Worm (Caenorhabditis elegans) whole organism, late embryonic: ENCODE measurements around the gene gsp-1.

ENCODE experiments used
- C08G9.2 ChIP-seq: sonication (generic microtip); optimal IDR thresholded peaks from 2 replicates; lab custom pipeline; 2016; ENCODE audit warnings: mild to moderate bottlenecking, missing genetic modification characterization, moderate library complexity, missing compliant biosample characterization
- C38D4.7 ChIP-seq: fragments of 200-800 bp; sonication (Bioruptor generic); optimal IDR thresholded peaks from 2 replicates; lab custom pipeline; 2018; ENCODE audit warnings: mild to moderate bottlenecking, missing genetic modification characterization, moderate library complexity, missing compliant biosample characterization
- K02D7.2 ChIP-seq: sonication (generic microtip); optimal IDR thresholded peaks from 2 replicates; lab custom pipeline; 2017; ENCODE audit warnings: mild to moderate bottlenecking, missing genetic modification characterization, missing compliant biosample characterization
- ceh-14 ChIP-seq: sonication (generic microtip); optimal IDR thresholded peaks from 2 replicates; lab custom pipeline; 2016; ENCODE audit warnings: missing genotype, missing genetic modification characterization, missing compliant biosample characterization
- ceh-19 ChIP-seq: fragments of 200-800 bp; sonication (Bioruptor generic); optimal IDR thresholded peaks from 2 replicates; lab custom pipeline; 2018; ENCODE audit warnings: mild to moderate bottlenecking, missing genetic modification characterization, missing compliant biosample characterization
- ceh-22 ChIP-seq: sonication (generic microtip); optimal IDR thresholded peaks from 2 replicates; lab custom pipeline; 2017; ENCODE audit warnings: missing biosample characterization, missing genetic modification characterization
- ceh-24 ChIP-seq: sonication (generic microtip); optimal IDR thresholded peaks from 2 replicates; lab custom pipeline; 2016; ENCODE audit warnings: mild to moderate bottlenecking, missing genetic modification characterization, missing compliant biosample characterization
- ceh-31 ChIP-seq: sonication (generic microtip); optimal IDR thresholded peaks from 2 replicates; lab custom pipeline; 2016; ENCODE audit warnings: missing genetic modification characterization, missing compliant biosample characterization
- ceh-34 ChIP-seq: sonication (generic microtip); optimal IDR thresholded peaks from 2 replicates; lab custom pipeline; 2016; ENCODE audit warnings: mild to moderate bottlenecking, missing genetic modification characterization, missing compliant biosample characterization
- ceh-45 ChIP-seq: fragments of 200-800 bp; sonication (Bioruptor generic); IDR thresholded peaks from 2 replicates; pipeline ENCODE4 v1.3.6; 2022; ENCODE audit warnings: missing genetic modification reagents, missing genetic modification characterization, missing compliant biosample characterization
- che-1 ChIP-seq: sonication (generic microtip); optimal IDR thresholded peaks from 2 replicates; lab custom pipeline; 2016; ENCODE audit warnings: mild to moderate bottlenecking, missing genetic modification characterization, missing compliant biosample characterization
- dmd-4 ChIP-seq: sonication (generic microtip); optimal IDR thresholded peaks from 2 replicates; lab custom pipeline; 2016; ENCODE audit warnings: borderline replicate concordance, missing genetic modification characterization, missing compliant biosample characterization
- dve-1 ChIP-seq: sonication (generic microtip); optimal IDR thresholded peaks from 2 replicates; lab custom pipeline; 2017; ENCODE audit warnings: antibody characterized with exemption, mild to moderate bottlenecking, missing genetic modification characterization, missing compliant biosample characterization
- elt-2 ChIP-seq: sonication (generic microtip); optimal IDR thresholded peaks from 2 replicates; lab custom pipeline; 2016; ENCODE audit warnings: missing genetic modification reagents, missing genetic modification characterization, missing compliant biosample characterization
- hlh-6 ChIP-seq: sonication (generic microtip); optimal IDR thresholded peaks from 2 replicates; lab custom pipeline; 2016; ENCODE audit warnings: missing genotype, missing genetic modification characterization, missing compliant biosample characterization
- lim-6 ChIP-seq: sonication (generic microtip); optimal IDR thresholded peaks from 2 replicates; lab custom pipeline; 2016; ENCODE audit warnings: missing genetic modification characterization, missing compliant biosample characterization
- nhr-11 ChIP-seq: fragments of 150-350 bp; optimal IDR thresholded peaks from 2 replicates; lab custom pipeline; 2014; ENCODE audit warnings: missing biosample characterization, missing genetic modification characterization
- nhr-232 ChIP-seq: sonication (generic microtip); optimal IDR thresholded peaks from 2 replicates; lab custom pipeline; 2016; ENCODE audit warnings: missing genetic modification characterization, missing compliant biosample characterization
- odd-2 ChIP-seq: sonication (generic microtip); optimal IDR thresholded peaks from 2 replicates; lab custom pipeline; 2017; ENCODE audit warnings: antibody characterized with exemption, mild to moderate bottlenecking, missing genetic modification characterization, missing compliant biosample characterization
- pat-9 ChIP-seq: fragments of 200-800 bp; sonication (Bioruptor generic); optimal IDR thresholded peaks from 2 replicates; lab custom pipeline; 2018; ENCODE audit warnings: mild to moderate bottlenecking, missing genetic modification characterization, moderate library complexity, missing compliant biosample characterization
- pha-2 ChIP-seq: sonication (generic microtip); optimal IDR thresholded peaks from 2 replicates; lab custom pipeline; 2017; ENCODE audit warnings: mild to moderate bottlenecking, missing genetic modification characterization, missing compliant biosample characterization
- pros-1 ChIP-seq: fragments of 150-350 bp; optimal IDR thresholded peaks from 2 replicates; lab custom pipeline; 2014; ENCODE audit warnings: missing biosample characterization, missing genetic modification reagents, missing genetic modification characterization
- ref-2 ChIP-seq: sonication (generic microtip); optimal IDR thresholded peaks from 2 replicates; lab custom pipeline; 2016; ENCODE audit warnings: missing genetic modification characterization, missing compliant biosample characterization
- rnt-1 ChIP-seq: sonication (generic microtip); optimal IDR thresholded peaks from 2 replicates; lab custom pipeline; 2016; ENCODE audit warnings: missing genetic modification characterization, missing compliant biosample characterization
- sdc-2 ChIP-seq: sonication (generic microtip); optimal IDR thresholded peaks from 2 replicates; lab custom pipeline; 2016; ENCODE audit warnings: missing genotype, missing genetic modification characterization, missing compliant biosample characterization
- sox-4 ChIP-seq: sonication (generic microtip); optimal IDR thresholded peaks from 2 replicates; lab custom pipeline; 2017; ENCODE audit warnings: mild to moderate bottlenecking, missing genetic modification characterization, inconsistent platforms, missing compliant biosample characterization
- tbx-2 ChIP-seq: sonication (generic microtip); optimal IDR thresholded peaks from 2 replicates; lab custom pipeline; 2016; ENCODE audit warnings: missing genetic modification characterization, missing compliant biosample characterization
- unc-3 ChIP-seq, 2 experiments: fragments of 200-800 bp in 1 of 2; sonication (Bioruptor generic) in 1 of 2; sonication (generic microtip) in 1 of 2; conservative IDR thresholded peaks in 1 of 2; optimal IDR thresholded peaks in 1 of 2; 2 replicates each; pipeline versions ENCODE4 v1.3.6 to Lab custom; 2016 to 2022; ENCODE audit warnings: missing compliant biosample characterization in 2 of 2, missing genetic modification characterization in 2 of 2, missing genetic modification reagents in 1 of 2
- unc-42 ChIP-seq: sonication (generic microtip); optimal IDR thresholded peaks from 2 replicates; lab custom pipeline; 2016; ENCODE audit warnings: missing genotype, missing genetic modification characterization, missing compliant biosample characterization
- unc-55 ChIP-seq: sonication (generic microtip); optimal IDR thresholded peaks from 2 replicates; lab custom pipeline; 2017; ENCODE audit warnings: missing biosample characterization, missing genetic modification reagents, missing genetic modification characterization
- zip-5 ChIP-seq: sonication (generic microtip); optimal IDR thresholded peaks from 2 replicates; lab custom pipeline; 2016; ENCODE audit warnings: missing genetic modification characterization, missing compliant biosample characterization
- ztf-16 ChIP-seq: sonication (generic microtip); optimal IDR thresholded peaks from 2 replicates; lab custom pipeline; 2017; ENCODE audit warnings: missing genetic modification characterization, missing compliant biosample characterization

The gsp-1 gene

DNA sequence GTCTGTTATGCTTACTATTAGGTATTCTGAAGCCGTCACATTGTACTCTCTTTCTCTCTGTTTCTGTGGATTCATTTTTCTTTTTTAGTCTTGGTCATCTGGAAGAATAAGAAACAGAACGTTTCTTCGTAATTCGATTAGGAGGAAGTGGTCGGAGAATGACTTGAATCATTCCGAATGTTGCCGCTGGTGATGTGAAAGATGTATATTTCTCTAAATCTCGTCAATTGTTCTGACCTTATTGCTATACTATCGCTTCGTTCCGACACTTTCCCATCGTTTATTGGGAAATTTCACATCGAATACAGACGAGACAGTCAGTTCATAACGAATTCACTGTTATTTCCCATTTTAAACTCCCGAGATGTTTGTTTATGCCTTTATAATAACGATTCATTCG lies 3.1 kb upstream of the gsp-1 start:
- TF ChIP-seq nhr-11 (tag; lab: Kevin White, UChicago): no peak
- no peak for TF ChIP-seq ceh-45 (GFP tag; lab: Robert Waterston, UW)
- no peak for TF ChIP-seq ztf-16 (tag; lab: Kevin White, UChicago)
- TF ChIP-seq ceh-22 (tag; lab: Kevin White, UChicago): no peak
- no peak for TF ChIP-seq sdc-2
- no peak for TF ChIP-seq pros-1 (tag; lab: Kevin White, UChicago)
- no peak for TF ChIP-seq nhr-232 (tag; lab: Kevin White, UChicago)
- no peak for TF ChIP-seq unc-55 (GFP tag; lab: Kevin White, UChicago)
- no peak for TF ChIP-seq ceh-24
- TF ChIP-seq ceh-34 (tag; lab: Kevin White, UChicago): no peak
- no peak for TF ChIP-seq hlh-6

- no peak for TF ChIP-seq ceh-19 (GFP tag; lab: Kevin White, UChicago)
- no peak for TF ChIP-seq C08G9.2 (tag; lab: Kevin White, UChicago)
- TF ChIP-seq unc-42 (tag; lab: Kevin White, UChicago): peak; percentile 80
- TF ChIP-seq, all 69 proteins: peak for 1
Observed at ce11 chrV:10679990-10680602, 2.1 kb upstream of the gsp-1 start.

DNA sequence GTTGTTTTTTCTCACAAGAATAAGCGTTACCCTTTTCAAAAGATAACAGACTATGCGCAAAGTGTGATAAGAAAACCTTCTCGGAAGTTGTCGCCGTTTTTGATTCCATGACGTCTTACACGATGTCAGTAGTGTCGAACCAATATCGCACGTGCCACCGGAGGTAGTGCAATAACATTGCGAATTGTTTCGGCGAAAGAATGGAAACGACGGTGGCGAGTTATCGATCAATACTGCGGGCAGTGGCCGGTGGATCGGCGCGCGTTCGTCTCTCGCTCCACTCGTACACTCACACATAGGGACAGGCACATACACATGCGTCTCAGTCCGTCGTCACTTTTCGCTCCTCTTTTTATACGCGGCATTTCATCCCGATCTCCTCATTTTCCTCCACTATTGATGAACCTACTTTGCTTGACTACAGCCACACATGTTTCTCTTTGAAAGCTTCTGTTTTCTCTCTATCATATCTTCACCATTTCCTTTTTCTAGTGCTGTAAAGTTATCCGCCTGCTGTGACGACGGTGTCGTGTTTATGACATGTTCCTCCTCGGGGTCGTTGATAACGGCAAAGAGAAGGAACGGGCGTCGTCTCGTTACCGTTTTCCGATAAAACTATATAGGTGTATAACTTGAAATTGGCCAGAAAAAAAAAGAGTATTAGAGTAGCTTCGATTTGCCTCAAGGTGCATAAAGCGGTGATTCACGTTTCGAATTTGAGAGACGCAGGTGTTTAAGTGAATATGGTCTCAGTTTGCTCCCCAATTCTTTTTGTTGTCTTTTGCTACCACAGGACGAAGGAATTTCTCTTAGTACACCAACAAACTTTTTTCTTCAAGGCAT lies 884 bp upstream of the gsp-1 start:
- TF ChIP-seq rnt-1 (tag; lab: Kevin White, UChicago): peak; percentile 48
- TF ChIP-seq pat-9: peak; percentile 11
- TF ChIP-seq ref-2 (tag; lab: Kevin White, UChicago): peak; percentile 32
- TF ChIP-seq elt-2 (tag; lab: Kevin White, UChicago): peak; percentile 2
- no peak for TF ChIP-seq pha-2 (tag; lab: Kevin White, UChicago)
- TF ChIP-seq ceh-22 (tag; lab: Kevin White, UChicago): no peak
- TF ChIP-seq hlh-6: peak; percentile 47
- TF ChIP-seq, all 69 proteins: peak for 5

DNA sequence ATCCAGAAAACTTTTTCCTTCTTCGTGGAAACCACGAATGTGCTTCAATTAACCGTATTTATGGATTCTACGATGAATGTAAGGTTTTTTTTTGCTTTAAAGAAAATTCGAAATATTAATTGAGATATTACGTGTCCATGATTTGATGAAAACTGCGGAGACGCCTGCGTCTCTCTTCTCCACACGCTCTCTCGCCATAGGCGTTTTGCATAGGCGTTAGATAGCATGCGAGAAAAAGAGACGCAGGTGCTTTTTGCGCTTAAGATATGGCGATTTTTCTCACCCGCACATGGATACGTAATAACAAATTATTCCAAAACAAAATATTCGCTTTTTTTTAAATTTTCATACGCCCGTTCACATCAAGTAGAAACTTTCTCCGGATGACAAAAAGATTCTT lies 1.2 kb downstream of the gsp-1 start:
- TF ChIP-seq C38D4.7 (no peak), lim-6 (tag; lab: Kevin White, UChicago) (no peak), dve-1 (tag; lab: Kevin White, UChicago) (no peak), rnt-1 (tag; lab: Kevin White, UChicago) (no peak), dmd-4 (tag; lab: Kevin White, UChicago) (no peak), sox-4 (no peak), odd-2 (tag; lab: Kevin White, UChicago) (no peak), tbx-2 (tag; lab: Kevin White, UChicago) (no peak), nhr-11 (tag; lab: Kevin White, UChicago) (no peak), K02D7.2 (no peak), unc-3 (GFP tag; conservative IDR thresholded peaks at IDR 0.05; lab: Robert Waterston, UW) (no peak), unc-3 (tag; optimal IDR thresholded peaks at IDR 0.05; lab: Kevin White, UChicago) (no peak), sdc-2 (no peak), ceh-31 (tag; lab: Kevin White, UChicago) (no peak), ceh-14 (tag; lab: Kevin White, UChicago) (no peak), che-1 (tag; lab: Kevin White, UChicago) (no peak), zip-5 (tag; lab: Kevin White, UChicago) (no peak), ceh-22 (tag; lab: Kevin White, UChicago) (no peak)
